Worm (Caenorhabditis elegans): ENCODE data around the gene era-1.

The era-1 gene

ce11 chrV:6702692-6703091, at the start of gene era-1:
era-1 (plus strand) TSS chrV:6703057.
- TF ChIP-seq nhr-23 (tag; optimal IDR thresholded peaks at IDR 0.05) (no peak), nfya-1 (tag; optimal IDR thresholded peaks at IDR 0.05; ENCODE audit: insufficient read depth) (no peak), elt-2 (tag; optimal IDR thresholded peaks at IDR 0.05) (no peak), ceh-82 (tag; optimal IDR thresholded peaks at IDR 0.05) (no peak), nhr-67 (tag; optimal IDR thresholded peaks at IDR 0.05) (no peak), skn-1 (tag; optimal IDR thresholded peaks at IDR 0.05) (no peak), elt-3 (tag; optimal IDR thresholded peaks at IDR 0.05) (no peak), nhr-237 (tag; optimal IDR thresholded peaks at IDR 0.05) (no peak), fkh-10 (GFP tag; optimal IDR thresholded peaks at IDR 0.05) (no peak), nhr-43 (tag; optimal IDR thresholded peaks at IDR 0.05; ENCODE audit: poor library complexity, severe bottlenecking) (no peak), tbx-2 (tag; optimal IDR thresholded peaks at IDR 0.05) (no peak), fos-1 (tag; optimal IDR thresholded peaks at IDR 0.05) (no peak), R02D3.7 (tag; optimal IDR thresholded peaks at IDR 0.05) (no peak), pqm-1 (tag; optimal IDR thresholded peaks at IDR 0.05) (no peak), ztf-4 (tag; optimal IDR thresholded peaks at IDR 0.05) (no peak)

- TF ChIP-seq ama-1 (optimal IDR thresholded peaks at IDR 0.05) (peak; percentile 62), elt-3 (tag; optimal IDR thresholded peaks at IDR 0.05) (no peak), lsy-12 (tag; optimal IDR thresholded peaks at IDR 0.05) (no peak), snpc-4 (tag; optimal IDR thresholded peaks at IDR 0.05) (no peak)
Observed at ce11 chrV:6655174-6655573, 47.7 kb upstream of the era-1 start, which contains the start of gene syx-18. syx-18 (minus strand) TSS chrV:6655449.

DNA sequence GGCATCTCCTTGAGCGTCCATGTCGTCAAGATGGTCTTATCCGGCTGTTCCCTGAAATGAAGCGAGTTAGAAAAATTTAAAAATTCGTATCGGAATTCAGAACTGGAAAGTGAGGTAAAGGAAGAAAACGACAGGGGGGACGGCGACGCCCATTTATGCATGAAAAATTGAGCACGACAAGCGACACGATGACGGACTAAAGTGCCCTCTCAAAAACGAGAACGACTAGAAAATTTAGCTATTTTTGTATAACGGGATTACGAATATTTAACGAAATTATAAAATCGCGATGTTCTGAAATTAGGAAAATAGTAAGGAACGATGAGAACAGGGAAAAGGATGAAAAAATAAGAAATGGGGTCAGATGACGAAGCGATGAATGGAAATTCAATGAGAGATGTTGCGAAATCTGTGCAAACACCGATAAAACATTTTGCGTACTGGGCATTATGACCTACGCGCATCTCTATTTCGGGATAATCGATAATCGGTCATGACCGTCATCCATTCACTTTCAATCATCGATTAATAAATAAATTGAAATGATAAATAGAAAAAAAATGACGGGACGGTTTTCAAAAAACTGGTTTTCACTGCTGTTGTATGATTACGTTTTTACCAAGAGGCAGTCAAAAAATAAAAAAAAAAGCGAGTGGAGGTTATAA, 46.3 kb upstream of the era-1 start, which contains the start of gene snb-1:
Gene snb-1 (minus strand): TSS at position 51 of the 665 bp plus-strand sequence.
- TF ChIP-seq lsy-12 (tag; optimal IDR thresholded peaks at IDR 0.05): peak; percentile 34
- peak; percentile 34 for TF ChIP-seq lin-15B (tag; optimal IDR thresholded peaks at IDR 0.05)
- TF ChIP-seq lin-39 (tag; optimal IDR thresholded peaks at IDR 0.05): peak; percentile 29
- peak; percentile 95 for TF ChIP-seq ceh-28 (tag; optimal IDR thresholded peaks at IDR 0.05)
- TF ChIP-seq snpc-4 (tag; optimal IDR thresholded peaks at IDR 0.05): peak; percentile 6
- TF ChIP-seq pqm-1 (tag; optimal IDR thresholded peaks at IDR 0.05): peak; percentile 54
- peak; percentile 69 for TF ChIP-seq pha-4 (tag; optimal IDR thresholded peaks at IDR 0.05)
- no peak for TF ChIP-seq hmg-11 (tag; optimal IDR thresholded peaks at IDR 0.05)
- peak; percentile 97 for TF ChIP-seq nhr-23 (tag; optimal IDR thresholded peaks at IDR 0.05)
- peak; percentile 35 for TF ChIP-seq egl-5 (tag; optimal IDR thresholded peaks at IDR 0.05)
- TF ChIP-seq nfya-1 (tag; optimal IDR thresholded peaks at IDR 0.05; ENCODE audit: insufficient read depth): peak; percentile 68
- TF ChIP-seq nhr-43 (tag; optimal IDR thresholded peaks at IDR 0.05; ENCODE audit: poor library complexity, severe bottlenecking): peak; percentile 13
- peak; percentile 80 for TF ChIP-seq nhr-25 (tag; optimal IDR thresholded peaks at IDR 0.05)
- peak; percentile 23 for TF ChIP-seq elt-2 (tag; optimal IDR thresholded peaks at IDR 0.05)
- peak; percentile 12 for TF ChIP-seq nhr-77 (tag; optimal IDR thresholded peaks at IDR 0.05)
- TF ChIP-seq skn-1 (tag; optimal IDR thresholded peaks at IDR 0.05): peak; percentile 35
- TF ChIP-seq aly-2 (tag; optimal IDR thresholded peaks at IDR 0.05): no peak
- peak; percentile 12 for TF ChIP-seq ztf-4 (tag; optimal IDR thresholded peaks at IDR 0.05)
- peak; percentile 42 for TF ChIP-seq jun-1 (tag; optimal IDR thresholded peaks at IDR 0.05)
- TF ChIP-seq sea-2 (GFP tag; optimal IDR thresholded peaks at IDR 0.05): no peak
- TF ChIP-seq ceh-82 (tag; optimal IDR thresholded peaks at IDR 0.05): peak; percentile 86
- TF ChIP-seq fkh-2 (tag; optimal IDR thresholded peaks at IDR 0.05): no peak
- TF ChIP-seq nhr-11 (tag; optimal IDR thresholded peaks at IDR 0.05): no peak

- TF ChIP-seq elt-2 (tag; optimal IDR thresholded peaks at IDR 0.05): peak; percentile 12
- TF ChIP-seq pha-4 (tag; optimal IDR thresholded peaks at IDR 0.05): peak; percentile 59
- TF ChIP-seq lin-39 (tag; optimal IDR thresholded peaks at IDR 0.05): no peak
- TF ChIP-seq hmg-11 (tag; optimal IDR thresholded peaks at IDR 0.05): no peak
- peak; percentile 7 for TF ChIP-seq ceh-28 (tag; optimal IDR thresholded peaks at IDR 0.05)
Observed at ce11 chrV:6657532-6658259, 45.2 kb upstream of the era-1 start.

ce11 chrV:6658765-6659164, 44.1 kb upstream of the era-1 start:
- no peak for TF ChIP-seq aly-2 (tag; optimal IDR thresholded peaks at IDR 0.05)
- no peak for TF ChIP-seq fkh-10 (GFP tag; optimal IDR thresholded peaks at IDR 0.05)
- TF ChIP-seq lin-39 (tag; optimal IDR thresholded peaks at IDR 0.05): peak; percentile 86
- peak; percentile 85 for TF ChIP-seq ceh-82 (tag; optimal IDR thresholded peaks at IDR 0.05)
- TF ChIP-seq ZK546.5 (tag; optimal IDR thresholded peaks at IDR 0.05): no peak
- no peak for TF ChIP-seq egl-5 (tag; optimal IDR thresholded peaks at IDR 0.05)
- no peak for TF ChIP-seq ztf-11 (tag; optimal IDR thresholded peaks at IDR 0.05)
- TF ChIP-seq lin-15B (tag; optimal IDR thresholded peaks at IDR 0.05): peak; percentile 52
- peak; percentile 9 for TF ChIP-seq unc-62 (GFP tag; optimal IDR thresholded peaks at IDR 0.05)
- TF ChIP-seq sea-2 (GFP tag; optimal IDR thresholded peaks at IDR 0.05): no peak
- TF ChIP-seq tbx-2 (tag; optimal IDR thresholded peaks at IDR 0.05): peak; percentile 5
- no peak for TF ChIP-seq nhr-23 (tag; optimal IDR thresholded peaks at IDR 0.05)
- no peak for TF ChIP-seq eor-1 (tag; optimal IDR thresholded peaks at IDR 0.05)
- TF ChIP-seq hmg-11 (tag; optimal IDR thresholded peaks at IDR 0.05): peak; percentile 83
- no peak for TF ChIP-seq fos-1 (tag; optimal IDR thresholded peaks at IDR 0.05)
- no peak for TF ChIP-seq elt-2 (tag; optimal IDR thresholded peaks at IDR 0.05)
- TF ChIP-seq ztf-4 (tag; optimal IDR thresholded peaks at IDR 0.05): no peak
- no peak for TF ChIP-seq ama-1 (optimal IDR thresholded peaks at IDR 0.05)
- no peak for TF ChIP-seq pha-4 (tag; optimal IDR thresholded peaks at IDR 0.05)
- no peak for TF ChIP-seq lsy-12 (tag; optimal IDR thresholded peaks at IDR 0.05)
- peak; percentile 57 for TF ChIP-seq nfya-1 (tag; optimal IDR thresholded peaks at IDR 0.05; ENCODE audit: insufficient read depth)
- no peak for TF ChIP-seq R02D3.7 (tag; optimal IDR thresholded peaks at IDR 0.05)
- TF ChIP-seq nhr-43 (tag; optimal IDR thresholded peaks at IDR 0.05; ENCODE audit: poor library complexity, severe bottlenecking): no peak
- no peak for TF ChIP-seq nhr-237 (tag; optimal IDR thresholded peaks at IDR 0.05)
- TF ChIP-seq snpc-4 (tag; optimal IDR thresholded peaks at IDR 0.05): peak; percentile 81
- TF ChIP-seq nhr-67 (tag; optimal IDR thresholded peaks at IDR 0.05): no peak
- TF ChIP-seq egl-27 (tag; optimal IDR thresholded peaks at IDR 0.05): no peak
- TF ChIP-seq nhr-25 (tag; optimal IDR thresholded peaks at IDR 0.05): no peak

Measured in whole organism, L3 larva.